Worm (Caenorhabditis elegans) whole organism, L4/young adult: ENCODE data around the gene gur-5.

Experiments used
- W03F9.2 ChIP-seq: fragments of 150-350 bp; optimal IDR thresholded peaks from 2 replicates; lab custom pipeline; 2014; ENCODE audit warnings: missing biosample characterization, missing genetic modification characterization
- dao-5 ChIP-seq: sonication (generic microtip); optimal IDR thresholded peaks from 2 replicates; lab custom pipeline; 2016; ENCODE audit warnings: missing genotype, missing genetic modification characterization, moderate library complexity, missing compliant biosample characterization
- him-1 ChIP-seq: sonication (generic microtip); optimal IDR thresholded peaks from 2 replicates; lab custom pipeline; 2016; ENCODE audit warnings: missing genotype, missing genetic modification reagents, missing genetic modification characterization, missing compliant biosample characterization

DNA sequence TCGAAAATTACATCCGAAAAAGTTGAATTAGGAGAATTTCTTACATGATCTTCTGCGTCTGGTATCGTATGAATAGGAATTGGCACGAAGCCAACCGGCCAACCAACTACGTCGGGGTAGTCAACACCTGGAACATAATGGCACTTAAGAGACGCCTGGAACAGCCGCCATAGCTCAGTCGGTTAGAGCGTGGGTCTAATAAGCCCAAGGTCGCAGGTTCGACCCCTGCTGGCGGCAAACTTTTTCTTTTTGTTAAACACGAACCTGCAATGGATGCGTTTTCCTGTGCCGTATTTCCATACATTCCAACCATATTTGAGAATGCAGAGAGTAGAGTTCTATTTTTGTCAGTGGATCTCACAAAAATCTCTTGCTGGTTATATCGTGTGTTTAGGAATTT is 47.4 kb upstream of the gur-5 start:
- TF ChIP-seq W03F9.2 (tag; lab: Kevin White, UChicago), result no peak
- TF ChIP-seq him-1 (tag; lab: Kevin White, UChicago), result no peak
- TF ChIP-seq dao-5 (tag; lab: Kevin White, UChicago), result no peak
